Worm (Caenorhabditis elegans) whole organism, L4 larva: ENCODE measurements around the gene C56A3.5.

Experiments used
- D1046.2 ChIP-seq: fragments of 200-800 bp; sonication (Bioruptor generic); IDR thresholded peaks from 2 replicates; pipeline ENCODE4 v1.3.6; 2022; ENCODE audit warnings: missing genetic modification characterization, missing compliant biosample characterization
- F10B5.3 ChIP-seq: sonication (generic microtip); optimal IDR thresholded peaks from 2 replicates; lab custom pipeline; 2016; ENCODE audit warnings: mild to moderate bottlenecking, missing genetic modification characterization, missing compliant biosample characterization
- F44E2.7 ChIP-seq: fragments of 200-800 bp; sonication (Bioruptor generic); IDR thresholded peaks from 2 replicates; pipeline ENCODE4 v2.1.2; 2022; ENCODE audit warnings: missing genetic modification characterization, missing compliant biosample characterization
- T20F7.1 ChIP-seq: fragments of 200-800 bp; sonication (Bioruptor generic); optimal IDR thresholded peaks from 2 replicates; lab custom pipeline; 2018; ENCODE audit warnings: mild to moderate bottlenecking, missing genetic modification characterization, missing compliant biosample characterization
- T26A8.4 ChIP-seq: fragments of 200-800 bp; sonication (Bioruptor generic); IDR thresholded peaks from 2 replicates; pipeline ENCODE4 v1.3.6; 2022; ENCODE audit warnings: missing genetic modification characterization, missing compliant biosample characterization
- Y75B8A.6 ChIP-seq: fragments of 200-800 bp; sonication (Bioruptor generic); IDR thresholded peaks from 2 replicates; pipeline ENCODE4 v1.3.6; 2022; ENCODE audit warnings: missing genetic modification reagents, missing genetic modification characterization, missing compliant biosample characterization
- aha-1 ChIP-seq: fragments of 150-350 bp; peaks from one replicate; lab custom pipeline; 2014; ENCODE audit warnings: missing biosample characterization, missing genetic modification characterization
- attf-4 ChIP-seq: sonication (generic microtip); optimal IDR thresholded peaks from 3 replicates; lab custom pipeline; 2017; ENCODE audit warnings: missing biosample characterization, missing genetic modification characterization
- ceh-20 ChIP-seq: fragments of 200-800 bp; sonication (Bioruptor generic); IDR thresholded peaks from 2 replicates; pipeline ENCODE4 v1.3.6; 2022; ENCODE audit warnings: missing genetic modification reagents, missing genetic modification characterization, missing compliant biosample characterization
- ceh-28 ChIP-seq: fragments of 150-350 bp; optimal IDR thresholded peaks from 2 replicates; lab custom pipeline; 2014; ENCODE audit warnings: missing biosample characterization, missing genetic modification reagents, missing genetic modification characterization
- ceh-32 ChIP-seq: sonication (generic microtip); optimal IDR thresholded peaks from 2 replicates; lab custom pipeline; 2016; ENCODE audit warnings: mild to moderate bottlenecking, missing genetic modification characterization, missing compliant biosample characterization; ENCODE audit not compliant: poor library complexity
- ceh-44 ChIP-seq: fragments of 200-800 bp; sonication (Bioruptor generic); IDR thresholded peaks from 2 replicates; pipeline ENCODE4 v1.3.6; 2022; ENCODE audit warnings: missing genetic modification reagents, missing genetic modification characterization, missing compliant biosample characterization
- ceh-62 ChIP-seq: sonication (generic microtip); optimal IDR thresholded peaks from 2 replicates; lab custom pipeline; 2017; ENCODE audit warnings: missing biosample characterization, missing genetic modification characterization
- ceh-82 ChIP-seq: sonication (generic microtip); optimal IDR thresholded peaks from 2 replicates; lab custom pipeline; 2017; ENCODE audit warnings: missing biosample characterization, missing genetic modification characterization
- ces-1 ChIP-seq: fragments of 150-350 bp; sonication (generic microtip); optimal IDR thresholded peaks from 4 replicates; lab custom pipeline; 2014; ENCODE audit warnings: missing biosample characterization, missing genetic modification reagents, missing genetic modification characterization
- daf-12 ChIP-seq: fragments of 150-350 bp; optimal IDR thresholded peaks from 2 replicates; lab custom pipeline; 2014; ENCODE audit warnings: missing biosample characterization, missing genetic modification reagents, missing genetic modification characterization
- daf-16 ChIP-seq, 3 experiments: sonication (generic microtip); optimal IDR thresholded peaks; 2 replicates each; lab custom pipeline; 2016 to 2017; ENCODE audit warnings: missing genetic modification characterization in 3 of 3, missing genetic modification reagents in 3 of 3, mild to moderate bottlenecking in 2 of 3, missing compliant biosample characterization in 2 of 3, missing biosample characterization in 1 of 3, moderate library complexity in 1 of 3
- dmd-6 ChIP-seq: fragments of 200-800 bp; sonication (Bioruptor generic); IDR thresholded peaks from 2 replicates; pipeline ENCODE4 v1.3.6; 2022; ENCODE audit warnings: missing genetic modification reagents, missing genetic modification characterization, missing compliant biosample characterization
- dmd-8 ChIP-seq: fragments of 200-800 bp; sonication (Bioruptor generic); IDR thresholded peaks from 2 replicates; pipeline ENCODE4 v1.3.6; 2022; ENCODE audit warnings: missing genetic modification characterization, missing compliant biosample characterization
- dpl-1 ChIP-seq: fragments of 150-350 bp; optimal IDR thresholded peaks from 2 replicates; lab custom pipeline; 2014; ENCODE audit warnings: missing biosample characterization, missing genetic modification reagents, missing genetic modification characterization
- duxl-1 ChIP-seq: sonication (generic microtip); optimal IDR thresholded peaks from 2 replicates; lab custom pipeline; 2016; ENCODE audit warnings: mild to moderate bottlenecking, missing genetic modification characterization, moderate library complexity, missing compliant biosample characterization; ENCODE audit not compliant: poor library complexity
- egl-43 ChIP-seq: fragments of 200-800 bp; sonication (Bioruptor generic); IDR thresholded peaks from 2 replicates; pipeline ENCODE4 v1.3.6; 2022; ENCODE audit warnings: missing genetic modification reagents, missing genetic modification characterization, missing compliant biosample characterization
- fkh-10 ChIP-seq: fragments of 150-350 bp; optimal IDR thresholded peaks from 2 replicates; lab custom pipeline; 2014; ENCODE audit warnings: missing biosample characterization, missing genetic modification reagents, missing genetic modification characterization
- fos-1 ChIP-seq: fragments of 150-350 bp; optimal IDR thresholded peaks from 2 replicates; lab custom pipeline; 2014; ENCODE audit warnings: missing biosample characterization, missing genetic modification characterization
- gei-8 ChIP-seq: fragments of 200-800 bp; sonication (Bioruptor generic); optimal IDR thresholded peaks from 2 replicates; lab custom pipeline; 2018; ENCODE audit warnings: mild to moderate bottlenecking, missing genetic modification characterization, missing compliant biosample characterization
- hif-1 ChIP-seq, 2 experiments: sonication (generic microtip); optimal IDR thresholded peaks; 2 replicates each; lab custom pipeline; 2016 to 2017; ENCODE audit warnings: missing compliant biosample characterization in 2 of 2, missing genetic modification characterization in 2 of 2, missing genetic modification reagents in 2 of 2, missing genotype in 2 of 2, mild to moderate bottlenecking in 1 of 2
- hlh-30 ChIP-seq: sonication (generic microtip); optimal IDR thresholded peaks from 2 replicates; lab custom pipeline; 2017; ENCODE audit warnings: antibody characterized with exemption, mild to moderate bottlenecking, missing genetic modification characterization, missing compliant biosample characterization; ENCODE audit not compliant: insufficient read depth
- jun-1 ChIP-seq: fragments of 150-350 bp; optimal IDR thresholded peaks from 2 replicates; lab custom pipeline; 2014; ENCODE audit warnings: missing biosample characterization, missing genetic modification reagents, missing genetic modification characterization
- lin-1 ChIP-seq: fragments of 200-800 bp; sonication (Bioruptor generic); IDR thresholded peaks from 2 replicates; pipeline ENCODE4 v1.3.6; 2022; ENCODE audit warnings: missing genetic modification reagents, missing genetic modification characterization, missing compliant biosample characterization
- lin-38 ChIP-seq: fragments of 200-800 bp; sonication (Bioruptor generic); IDR thresholded peaks from 2 replicates; pipeline ENCODE4 v1.3.6; 2022; ENCODE audit warnings: missing genetic modification reagents, missing genetic modification characterization, missing compliant biosample characterization
- lsy-2 ChIP-seq, 2 experiments: fragments of 150-350 bp in 1 of 2; sonication (generic microtip) in 1 of 2; optimal IDR thresholded peaks; 2 replicates each; lab custom pipeline; 2014 to 2017; ENCODE audit warnings: missing biosample characterization in 2 of 2, missing genetic modification characterization in 2 of 2
- madf-9 ChIP-seq: fragments of 200-800 bp; sonication (Bioruptor generic); conservative IDR thresholded peaks from 2 replicates; pipeline ENCODE4 v1.3.6; 2022; ENCODE audit warnings: missing genetic modification reagents, missing genetic modification characterization, missing compliant biosample characterization
- mdt-29 ChIP-seq: fragments of 200-800 bp; sonication (Bioruptor generic); IDR thresholded peaks from 2 replicates; pipeline ENCODE4 v1.3.6; 2022; ENCODE audit warnings: missing genetic modification reagents, missing genetic modification characterization, missing compliant biosample characterization
- mxl-2 ChIP-seq: fragments of 200-800 bp; sonication (Bioruptor generic); conservative IDR thresholded peaks from 2 replicates; pipeline ENCODE4 v1.3.6; 2022; ENCODE audit warnings: missing genetic modification reagents, missing genetic modification characterization, missing compliant biosample characterization
- nhr-10 ChIP-seq: fragments of 150-350 bp; optimal IDR thresholded peaks from 2 replicates; lab custom pipeline; 2014; ENCODE audit warnings: missing biosample characterization, missing genetic modification characterization
- nhr-237 ChIP-seq: sonication (generic microtip); optimal IDR thresholded peaks from 2 replicates; lab custom pipeline; 2017; ENCODE audit warnings: missing biosample characterization, missing genetic modification characterization
- nhr-41 ChIP-seq: fragments of 200-800 bp; sonication (Bioruptor generic); IDR thresholded peaks from 2 replicates; pipeline ENCODE4 v1.3.6; 2022; ENCODE audit warnings: missing genetic modification reagents, missing genetic modification characterization, missing compliant biosample characterization
- nhr-48 ChIP-seq: sonication (generic microtip); optimal IDR thresholded peaks from 2 replicates; lab custom pipeline; 2016; ENCODE audit warnings: mild to moderate bottlenecking, missing genetic modification characterization, missing compliant biosample characterization
- nhr-6 ChIP-seq: fragments of 150-350 bp; optimal IDR thresholded peaks from 2 replicates; lab custom pipeline; 2014; ENCODE audit warnings: missing biosample characterization, missing genetic modification characterization
- nhr-76 ChIP-seq: fragments of 150-350 bp; optimal IDR thresholded peaks from 2 replicates; lab custom pipeline; 2014; ENCODE audit warnings: missing biosample characterization, missing genetic modification characterization
- php-3 ChIP-seq: fragments of 200-800 bp; sonication (Bioruptor generic); IDR thresholded peaks from 2 replicates; pipeline ENCODE4 v1.3.6; 2022; ENCODE audit warnings: missing genetic modification reagents, missing genetic modification characterization, missing compliant biosample characterization
- pqm-1 ChIP-seq: sonication (generic microtip); optimal IDR thresholded peaks from 2 replicates; lab custom pipeline; 2017; ENCODE audit warnings: missing biosample characterization, missing genetic modification characterization
- saeg-2 ChIP-seq: fragments of 200-800 bp; sonication (Bioruptor generic); IDR thresholded peaks from 2 replicates; pipeline ENCODE4 v1.3.6; 2022; ENCODE audit warnings: missing genetic modification reagents, missing genetic modification characterization, missing compliant biosample characterization
- set-16 ChIP-seq: fragments of 200-800 bp; sonication (Bioruptor generic); IDR thresholded peaks from 2 replicates; pipeline ENCODE4 v1.3.6; 2022; ENCODE audit warnings: missing genetic modification reagents, missing genetic modification characterization, missing compliant biosample characterization
- skn-1 ChIP-seq: fragments of 150-350 bp; optimal IDR thresholded peaks from 2 replicates; lab custom pipeline; 2014; ENCODE audit warnings: missing biosample characterization, missing genetic modification characterization
- snpc-1.2 ChIP-seq: fragments of 200-800 bp; sonication (Bioruptor generic); IDR thresholded peaks from 2 replicates; pipeline ENCODE4 v1.3.6; 2022; ENCODE audit warnings: missing genetic modification reagents, missing genetic modification characterization, missing compliant biosample characterization
- snpc-4 ChIP-seq: fragments of 150-350 bp; optimal IDR thresholded peaks from 2 replicates; lab custom pipeline; 2014; ENCODE audit warnings: missing biosample characterization, missing genetic modification characterization
- tra-1 ChIP-seq: fragments of 200-800 bp; sonication (Bioruptor generic); IDR thresholded peaks from 2 replicates; pipeline ENCODE4 v1.3.6; 2022; ENCODE audit warnings: missing genetic modification reagents, missing genetic modification characterization, missing compliant biosample characterization
- unc-39 ChIP-seq: sonication (generic microtip); optimal IDR thresholded peaks from 2 replicates; lab custom pipeline; 2017; ENCODE audit warnings: missing biosample characterization, missing genetic modification characterization
- zfp-2 ChIP-seq: sonication (generic microtip); optimal IDR thresholded peaks from 2 replicates; lab custom pipeline; 2016; ENCODE audit warnings: mild to moderate bottlenecking, missing genetic modification characterization, missing compliant biosample characterization
- zip-11 ChIP-seq: fragments of 200-800 bp; sonication (Bioruptor generic); IDR thresholded peaks from 2 replicates; pipeline ENCODE4 v1.3.6; 2022; ENCODE audit warnings: missing genetic modification characterization, missing compliant biosample characterization

Gene C56A3.5

DNA sequence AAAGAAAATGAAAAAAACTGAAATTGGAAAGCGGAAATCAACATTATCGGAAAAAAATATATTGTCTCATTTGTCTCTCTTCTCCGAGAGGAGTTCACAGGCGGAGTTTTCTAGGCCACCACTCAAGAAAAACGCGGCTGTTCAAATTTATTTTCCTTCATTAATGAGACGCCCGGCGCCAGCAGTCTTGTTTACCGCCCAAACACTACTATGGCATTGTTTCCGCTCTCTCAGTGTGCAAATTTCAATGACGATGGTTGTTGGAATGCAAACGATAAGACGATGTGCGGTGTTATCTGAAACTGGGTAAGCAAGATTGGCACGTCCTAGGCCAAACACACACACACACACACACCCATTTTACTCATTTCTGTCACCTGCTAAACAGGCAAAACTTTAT lies 5.0 kb downstream of the C56A3.5 start, which contains the start of gene cav-2 (continued):
- TF ChIP-seq zip-11: no peak
- TF ChIP-seq ceh-32 (tag; lab: Kevin White, UChicago): no peak
- TF ChIP-seq T20F7.1 (GFP tag; lab: Kevin White, UChicago): peak; percentile 80
- TF ChIP-seq jun-1 (tag; lab: Kevin White, UChicago): no peak
- no peak for TF ChIP-seq fkh-10 (GFP tag; lab: Kevin White, UChicago)
- no peak for TF ChIP-seq F10B5.3
- no peak for TF ChIP-seq ces-1
- peak; percentile 86 for TF ChIP-seq dmd-6 (GFP tag; lab: Robert Waterston, UW)
- TF ChIP-seq hif-1 (tag; optimal IDR thresholded peaks at IDR 0.05; lab: Kevin White, UChicago): peak in 1 of 2 experiments; percentile 89
- TF ChIP-seq pqm-1 (tag; lab: Kevin White, UChicago): peak; percentile 94
- TF ChIP-seq lin-1 (GFP tag; lab: Robert Waterston, UW): peak; percentile 81
- no peak for TF ChIP-seq nhr-76 (tag; lab: Kevin White, UChicago)
- TF ChIP-seq egl-43 (GFP tag; lab: Robert Waterston, UW): no peak
- 0 out of 2 replicates have a peak, but pooled peaks have one; percentile 37 for TF ChIP-seq ceh-20 (GFP tag; lab: Robert Waterston, UW)
- TF ChIP-seq nhr-237 (tag; lab: Kevin White, UChicago): no peak
- no peak for TF ChIP-seq snpc-4
- TF ChIP-seq daf-16 (GFP tag; optimal IDR thresholded peaks at IDR 0.05; lab: Kevin White, UChicago): peak in 1 of 2 experiments; percentile 65
- peak; percentile 100 for TF ChIP-seq daf-16 (tag; optimal IDR thresholded peaks at IDR 0.05; lab: Kevin White, UChicago)
- TF ChIP-seq mdt-29 (GFP tag; lab: Robert Waterston, UW): peak; percentile 58; the same call in 1 of the 2 replicates
- peak; percentile 97 for TF ChIP-seq dpl-1 (GFP tag; lab: Kevin White, UChicago)
- TF ChIP-seq daf-12 (tag; lab: Kevin White, UChicago): no peak
- TF ChIP-seq saeg-2 (GFP tag; lab: Robert Waterston, UW): 0 out of 2 replicates have a peak, but pooled peaks have one; percentile 36
- no peak for TF ChIP-seq ceh-82
- no peak for TF ChIP-seq unc-39 (tag; lab: Kevin White, UChicago)
- peak; percentile 70 for TF ChIP-seq gei-8
- no peak for TF ChIP-seq zfp-2 (tag; lab: Kevin White, UChicago)
- no peak for TF ChIP-seq Y75B8A.6
- peak; percentile 44 for TF ChIP-seq duxl-1 (tag; lab: Kevin White, UChicago)
- no peak for TF ChIP-seq fos-1 (tag; lab: Kevin White, UChicago)
- TF ChIP-seq T26A8.4 (GFP tag; lab: Robert Waterston, UW): peak; percentile 54; the same call in 1 of the 2 replicates
- TF ChIP-seq ceh-44: 0 out of 2 replicates have a peak, but pooled peaks have one; percentile 46
- no peak for TF ChIP-seq F44E2.7
- peak; percentile 11; the same call in 1 of the 2 replicates for TF ChIP-seq nhr-41 (GFP tag; lab: Robert Waterston, UW)
- no peak for TF ChIP-seq mxl-2 (GFP tag; lab: Robert Waterston, UW)
- peak in 1 of 2 experiments; percentile 82 for TF ChIP-seq lsy-2 (tag; optimal IDR thresholded peaks at IDR 0.05; lab: Kevin White, UChicago)
- TF ChIP-seq D1046.2 (GFP tag; lab: Robert Waterston, UW): no peak
- peak; percentile 63 for TF ChIP-seq nhr-48 (tag; lab: Kevin White, UChicago)
- no peak for TF ChIP-seq snpc-1.2 (GFP tag; lab: Robert Waterston, UW)
- peak; percentile 98 for TF ChIP-seq aha-1 (tag; lab: Kevin White, UChicago)
- no peak for TF ChIP-seq ceh-62
- peak; percentile 84 for TF ChIP-seq lin-38 (GFP tag; lab: Robert Waterston, UW)
- no peak for TF ChIP-seq ceh-28
- TF ChIP-seq attf-4: no peak
- peak; percentile 76 for TF ChIP-seq madf-9 (GFP tag; lab: Robert Waterston, UW)
- peak; percentile 81 for TF ChIP-seq tra-1 (GFP tag; lab: Robert Waterston, UW)
- no peak for TF ChIP-seq dmd-8
- no peak for TF ChIP-seq nhr-10 (tag; lab: Kevin White, UChicago)
- peak; percentile 69 for TF ChIP-seq hlh-30 (tag; lab: Kevin White, UChicago)
- TF ChIP-seq set-16 (GFP tag; lab: Robert Waterston, UW): no peak
- no peak for TF ChIP-seq skn-1 (tag; lab: Kevin White, UChicago)
- peak; percentile 89 for TF ChIP-seq nhr-6 (tag; lab: Kevin White, UChicago)
- no peak for TF ChIP-seq php-3 (GFP tag; lab: Robert Waterston, UW)
